Fruit fly (Drosophila melanogaster) whole organism, wandering third instar larva: ENCODE results near the gene CG12056.
A peak's percentile ranks its signal among the peaks of the same experiment; 100 is the strongest.

Source experiments
- Dfd ChIP-seq: fragments of >200 bp; optimal IDR thresholded peaks from 2 replicates; lab custom pipeline; 2017; ENCODE audit warnings: missing biosample characterization, missing genetic modification characterization
- GATAd ChIP-seq: sonication (Bioruptor generic); optimal IDR thresholded peaks from 2 replicates; lab custom pipeline; 2016; ENCODE audit warnings: missing biosample characterization, missing genetic modification characterization
- Mio ChIP-seq: sonication (Bioruptor generic); optimal IDR thresholded peaks from 2 replicates; lab custom pipeline; 2016; ENCODE audit warnings: missing biosample characterization, missing genetic modification characterization
- ey ChIP-seq: fragments of 200-800 bp; sonication (Bioruptor generic); optimal IDR thresholded peaks from 2 replicates; lab custom pipeline; 2016; ENCODE audit warnings: missing biosample characterization, missing genetic modification characterization
- fru ChIP-seq: fragments of 200-800 bp; sonication (Bioruptor generic); optimal IDR thresholded peaks from 3 replicates; lab custom pipeline; 2016; ENCODE audit warnings: missing biosample characterization, mild to moderate bottlenecking, missing genetic modification characterization
- h ChIP-seq: fragments of 200-800 bp; sonication (Bioruptor generic); optimal IDR thresholded peaks from 3 replicates; lab custom pipeline; 2016; ENCODE audit warnings: missing biosample characterization, mild to moderate bottlenecking, missing genetic modification characterization
- pan ChIP-seq: fragments of >200 bp; optimal IDR thresholded peaks from 2 replicates; lab custom pipeline; 2017
- usp ChIP-seq: fragments of >200 bp; optimal IDR thresholded peaks from 2 replicates; lab custom pipeline; 2017; ENCODE audit warnings: missing biosample characterization, missing genetic modification characterization

- TF ChIP-seq pan (lab: Kevin White, UChicago) (no peak), Mio (GFP tag; lab: Kevin White, UChicago) (no peak), Dfd (GFP tag; lab: Kevin White, UChicago) (no peak), usp (GFP tag; lab: Kevin White, UChicago) (no peak), ey (GFP tag; lab: Kevin White, UChicago) (no peak), h (GFP tag; lab: Kevin White, UChicago) (no peak), fru (GFP tag; lab: Kevin White, UChicago) (peak; percentile 3), GATAd (GFP tag; lab: Kevin White, UChicago) (no peak)
Measured at dm6 chrX:9163110-9163509, 29.4 kb upstream of the CG12056 start, which contains the start of gene mei-P26.
